Worm (Caenorhabditis elegans) whole organism, midembryonic: ENCODE data around the gene ZK185.1.

ENCODE experiments used
- tab-1 ChIP-seq: fragments of 200-800 bp; sonication (Bioruptor generic); IDR thresholded peaks from 2 replicates; pipeline ENCODE4 v1.3.6; 2022; ENCODE audit warnings: missing genetic modification characterization, missing compliant biosample characterization
- ztf-29 ChIP-seq: fragments of 200-800 bp; sonication (Bioruptor generic); IDR thresholded peaks from 2 replicates; pipeline ENCODE4 v1.3.6; 2022; ENCODE audit warnings: missing genetic modification reagents, missing genetic modification characterization, missing compliant biosample characterization

- TF ChIP-seq ztf-29 = no peak
- no peak for TF ChIP-seq tab-1 (GFP tag; lab: Robert Waterston, UW)
Observed at ce11 chrIV:4587532-4587931, 39.2 kb downstream of the ZK185.1 start.
